Worm (Caenorhabditis elegans): ENCODE results near the gene try-10.

The try-10 gene

ce11 chrV:13006754-13007153 lies 6.3 kb downstream of the try-10 start (continued):
- TF ChIP-seq ztf-25 (GFP tag; IDR thresholded peaks at IDR 0.05), result no peak
- no peak for TF ChIP-seq nhr-80 (tag; optimal IDR thresholded peaks at IDR 0.05)
- TF ChIP-seq hsf-1 (GFP tag; IDR thresholded peaks at IDR 0.05), result peak; percentile 47; the same call in 1 of the 2 replicates
- TF ChIP-seq ccch-3 (GFP tag; optimal IDR thresholded peaks at IDR 0.05), result no peak
- TF ChIP-seq rcor-1 (GFP tag; IDR thresholded peaks at IDR 0.05), result no peak
- TF ChIP-seq T07F8.4 (tag; optimal IDR thresholded peaks at IDR 0.05), result no peak
- no peak for TF ChIP-seq F22D6.2 (tag; optimal IDR thresholded peaks at IDR 0.05)
- no peak for TF ChIP-seq ekl-4 (GFP tag; IDR thresholded peaks at IDR 0.05)
- no peak for TF ChIP-seq Y56A3A.18 (GFP tag; IDR thresholded peaks at IDR 0.05)
- TF ChIP-seq ztf-28 (GFP tag; IDR thresholded peaks at IDR 0.05), result no peak
- TF ChIP-seq ama-1 (optimal IDR thresholded peaks at IDR 0.05), result no peak
- TF ChIP-seq ama-1 (GFP tag; optimal IDR thresholded peaks at IDR 0.05), result peak in 1 of 2 experiments; percentile 61
- no peak for TF ChIP-seq unc-130 (GFP tag; optimal IDR thresholded peaks at IDR 0.05)
- TF ChIP-seq lin-35 (GFP tag; optimal IDR thresholded peaks at IDR 0.05), result no peak
- no peak for TF ChIP-seq sdz-38 (tag; optimal IDR thresholded peaks at IDR 0.05)
- TF ChIP-seq rpc-1 (optimal IDR thresholded peaks at IDR 0.05), result no peak
- TF ChIP-seq rpc-1 (tag; optimal IDR thresholded peaks at IDR 0.05), result no peak
- no peak for TF ChIP-seq gei-17 (GFP tag; optimal IDR thresholded peaks at IDR 0.05)
- TF ChIP-seq nhr-179 (tag; optimal IDR thresholded peaks at IDR 0.05), result no peak
- TF ChIP-seq snpc-3.4 (tag; optimal IDR thresholded peaks at IDR 0.05), result peak; percentile 16
- no peak for TF ChIP-seq K11D2.4 (GFP tag; IDR thresholded peaks at IDR 0.05)
- no peak for TF ChIP-seq C17E4.6 (GFP tag; IDR thresholded peaks at IDR 0.05)
- TF ChIP-seq B0019.2 (GFP tag; conservative IDR thresholded peaks at IDR 0.05), result no peak
- TF ChIP-seq egl-44 (GFP tag; IDR thresholded peaks at IDR 0.05), result no peak
- TF ChIP-seq ceh-40 (GFP tag; IDR thresholded peaks at IDR 0.05), result no peak
- TF ChIP-seq ceh-58 (GFP tag; IDR thresholded peaks at IDR 0.05), result no peak
- TF ChIP-seq hlh-12 (tag; optimal IDR thresholded peaks at IDR 0.05), result no peak
- no peak for TF ChIP-seq sea-2 (GFP tag; IDR thresholded peaks at IDR 0.05)
- TF ChIP-seq nfya-1 (tag; optimal IDR thresholded peaks at IDR 0.05; ENCODE audit: borderline replicate concordance, insufficient read depth), result no peak
- TF ChIP-seq nfya-2 (GFP tag; IDR thresholded peaks at IDR 0.05), result no peak
- TF ChIP-seq F37B4.10 (GFP tag; IDR thresholded peaks at IDR 0.05), result no peak
- TF ChIP-seq unc-62 (GFP tag; optimal IDR thresholded peaks at IDR 0.05), result no peak
- no peak for TF ChIP-seq ZK185.1 (tag; optimal IDR thresholded peaks at IDR 0.05; ENCODE audit: poor library complexity, severe bottlenecking)
- no peak for TF ChIP-seq somi-1 (GFP tag; optimal IDR thresholded peaks at IDR 0.05)
- no peak for TF ChIP-seq lin-40 (tag; optimal IDR thresholded peaks at IDR 0.05)
- peak; percentile 39 for TF ChIP-seq tlf-1 (GFP tag; optimal IDR thresholded peaks at IDR 0.05)
- no peak for TF ChIP-seq nhr-120 (GFP tag; IDR thresholded peaks at IDR 0.05)
- TF ChIP-seq ceh-27 (GFP tag; optimal IDR thresholded peaks at IDR 0.05), result no peak
- TF ChIP-seq madf-10 (tag; optimal IDR thresholded peaks at IDR 0.05), result no peak
- no peak for TF ChIP-seq F10E7.11 (tag; optimal IDR thresholded peaks at IDR 0.05)
- no peak for TF ChIP-seq snpc-4 (GFP tag; optimal IDR thresholded peaks at IDR 0.05)
- TF ChIP-seq snpc-4 (tag; optimal IDR thresholded peaks at IDR 0.05), result peak in 2 of 4 experiments; percentile 2 to 24

ce11 chrV:13004374-13004773 lies 8.7 kb downstream of the try-10 start:
- TF ChIP-seq F37B4.10 (GFP tag; IDR thresholded peaks at IDR 0.05) (0 out of 2 replicates have a peak, but pooled peaks have one; percentile 25), egrh-3 (GFP tag; IDR thresholded peaks at IDR 0.05) (peak; percentile 69), lin-26 (GFP tag; IDR thresholded peaks at IDR 0.05) (0 out of 2 replicates have a peak, but pooled peaks have one; percentile 34), F33H1.4 (GFP tag; IDR thresholded peaks at IDR 0.05) (no peak), ztf-25 (GFP tag; IDR thresholded peaks at IDR 0.05) (no peak), attf-6 (GFP tag; IDR thresholded peaks at IDR 0.05) (no peak), B0019.2 (GFP tag; conservative IDR thresholded peaks at IDR 0.05) (no peak), zfh-2 (GFP tag; conservative IDR thresholded peaks at IDR 0.05) (peak; percentile 88), lin-35 (GFP tag; optimal IDR thresholded peaks at IDR 0.05) (no peak), gei-17 (GFP tag; optimal IDR thresholded peaks at IDR 0.05) (no peak), D2030.7 (GFP tag; IDR thresholded peaks at IDR 0.05) (peak; percentile 24; the same call in 1 of the 2 replicates), attf-3 (GFP tag; conservative IDR thresholded peaks at IDR 0.05) (no peak), K11D2.4 (GFP tag; IDR thresholded peaks at IDR 0.05) (0 out of 2 replicates have a peak, but pooled peaks have one; percentile 11), aptf-2 (GFP tag; conservative IDR thresholded peaks at IDR 0.05) (no peak), attf-5 (GFP tag; optimal IDR thresholded peaks at IDR 0.05) (no peak), egl-44 (GFP tag; IDR thresholded peaks at IDR 0.05) (no peak)

Measured in whole organism, young adult.